Worm (Caenorhabditis elegans) whole organism, L4 larva: Measurements from ENCODE around the gene W02A2.12.

ENCODE experiments used
- ceh-32 ChIP-seq: sonication (generic microtip); optimal IDR thresholded peaks from 2 replicates; lab custom pipeline; 2016; ENCODE audit warnings: mild to moderate bottlenecking, missing genetic modification characterization, missing compliant biosample characterization; ENCODE audit not compliant: poor library complexity
- ceh-82 ChIP-seq: sonication (generic microtip); optimal IDR thresholded peaks from 2 replicates; lab custom pipeline; 2017; ENCODE audit warnings: missing biosample characterization, missing genetic modification characterization
- daf-12 ChIP-seq: fragments of 150-350 bp; optimal IDR thresholded peaks from 2 replicates; lab custom pipeline; 2014; ENCODE audit warnings: missing biosample characterization, missing genetic modification reagents, missing genetic modification characterization
- lim-7 ChIP-seq: fragments of 200-800 bp; sonication (Bioruptor generic); IDR thresholded peaks from 2 replicates; pipeline ENCODE4 v1.3.6; 2022; ENCODE audit warnings: missing genetic modification characterization, missing compliant biosample characterization
- lsy-2 ChIP-seq, 2 experiments: fragments of 150-350 bp in 1 of 2; sonication (generic microtip) in 1 of 2; optimal IDR thresholded peaks; 2 replicates each; lab custom pipeline; 2014 to 2017; ENCODE audit warnings: missing biosample characterization in 2 of 2, missing genetic modification characterization in 2 of 2
- mdt-29 ChIP-seq: fragments of 200-800 bp; sonication (Bioruptor generic); IDR thresholded peaks from 2 replicates; pipeline ENCODE4 v1.3.6; 2022; ENCODE audit warnings: missing genetic modification reagents, missing genetic modification characterization, missing compliant biosample characterization
- nhr-11 ChIP-seq: fragments of 150-350 bp; optimal IDR thresholded peaks from 2 replicates; lab custom pipeline; 2014; ENCODE audit warnings: missing biosample characterization, missing genetic modification characterization
- nhr-28 ChIP-seq: fragments of 150-350 bp; optimal IDR thresholded peaks from 2 replicates; lab custom pipeline; 2014; ENCODE audit warnings: missing biosample characterization, missing genetic modification characterization
- nhr-41 ChIP-seq: fragments of 200-800 bp; sonication (Bioruptor generic); IDR thresholded peaks from 2 replicates; pipeline ENCODE4 v1.3.6; 2022; ENCODE audit warnings: missing genetic modification reagents, missing genetic modification characterization, missing compliant biosample characterization

- TF ChIP-seq ceh-32 (tag; lab: Kevin White, UChicago) (no peak), nhr-28 (tag; lab: Kevin White, UChicago) (no peak), lim-7 (GFP tag; lab: Robert Waterston, UW) (no peak), mdt-29 (no peak), lsy-2 (tag; optimal IDR thresholded peaks at IDR 0.05; lab: Kevin White, UChicago) (no peak), ceh-82 (tag; lab: Kevin White, UChicago) (no peak), nhr-11 (tag; lab: Kevin White, UChicago) (no peak), nhr-41 (GFP tag; lab: Robert Waterston, UW) (no peak), daf-12 (tag; lab: Kevin White, UChicago) (no peak)
Observed at ce11 chrIV:13390770-13391169, 42.1 kb upstream of the W02A2.12 start.
